Worm (Caenorhabditis elegans) whole organism, young adult: Measurements from ENCODE around the gene B0393.9.

Source experiments
- Y53F4B.3 ChIP-seq: fragments of 200-800 bp; sonication (Bioruptor generic); IDR thresholded peaks from 2 replicates; pipeline ENCODE4 v1.3.6; 2022; ENCODE audit warnings: missing genetic modification reagents, missing genetic modification characterization, missing compliant biosample characterization
- him-1 ChIP-seq: sonication (generic microtip); optimal IDR thresholded peaks from 2 replicates; lab custom pipeline; 2016; ENCODE audit warnings: missing genotype, missing genetic modification reagents, missing genetic modification characterization, missing compliant biosample characterization

DNA sequence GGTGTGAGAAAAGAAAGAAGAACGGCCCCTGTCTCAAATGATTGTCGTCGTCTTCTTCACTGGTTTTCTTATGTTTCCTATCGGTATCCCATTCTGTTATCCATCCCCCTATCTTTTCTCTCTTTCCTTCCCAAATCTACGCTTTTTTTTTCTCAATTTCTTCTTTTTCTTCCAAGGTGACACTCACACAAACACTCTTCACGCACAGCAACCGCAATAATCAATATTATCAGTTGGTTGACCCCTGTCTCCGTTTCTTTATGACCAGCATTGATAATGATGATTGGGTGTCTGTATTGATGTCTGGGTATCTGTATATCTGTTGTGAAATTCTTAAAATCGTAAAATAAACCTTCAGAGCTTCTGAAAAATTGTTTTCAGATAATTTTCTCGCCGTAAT, 39.1 kb downstream of the B0393.9 start:
- TF ChIP-seq Y53F4B.3 (GFP tag; lab: Robert Waterston, UW): no peak
- TF ChIP-seq him-1: no peak
